Worm (Caenorhabditis elegans): ENCODE measurements around the gene fbxa-137.

Gene fbxa-137

DNA sequence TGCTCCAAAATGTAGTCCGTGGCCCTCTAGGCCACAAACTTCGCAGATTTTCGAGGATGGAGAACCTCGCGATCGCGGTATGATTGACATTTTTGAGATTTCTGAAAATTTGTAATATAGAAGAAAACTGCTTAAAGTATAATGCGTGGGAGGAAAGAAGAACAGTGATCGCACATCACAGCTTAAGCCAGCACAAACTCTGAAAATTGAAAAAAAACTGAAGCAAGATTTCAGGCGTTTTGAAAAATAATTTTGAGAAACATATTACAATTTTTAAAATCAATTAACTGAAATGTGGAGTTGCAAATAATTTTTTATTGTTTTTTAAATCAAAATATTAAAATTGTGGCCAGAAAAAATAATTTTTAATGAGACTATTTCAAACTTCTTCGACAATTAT is 11.7 kb upstream of the fbxa-137 start, which contains the start of gene nhr-275:
nhr-275 (minus strand) TSS at position 101 of the 400 bp plus-strand sequence.
- TF ChIP-seq nhr-67 (tag; optimal IDR thresholded peaks at IDR 0.05) (no peak), nhr-23 (tag; optimal IDR thresholded peaks at IDR 0.05) (no peak), nhr-25 (tag; optimal IDR thresholded peaks at IDR 0.05) (no peak), ceh-16 (tag; optimal IDR thresholded peaks at IDR 0.05) (no peak), nhr-43 (tag; optimal IDR thresholded peaks at IDR 0.05; ENCODE audit: poor library complexity, severe bottlenecking) (no peak), ztf-11 (tag; optimal IDR thresholded peaks at IDR 0.05) (no peak), R02D3.7 (tag; optimal IDR thresholded peaks at IDR 0.05) (no peak), mml-1 (tag; optimal IDR thresholded peaks at IDR 0.05) (no peak), hmg-11 (tag; optimal IDR thresholded peaks at IDR 0.05) (no peak), unc-39 (tag; optimal IDR thresholded peaks at IDR 0.05) (no peak), pqm-1 (tag; optimal IDR thresholded peaks at IDR 0.05) (no peak), daf-12 (tag; optimal IDR thresholded peaks at IDR 0.05) (no peak), tbx-2 (tag; optimal IDR thresholded peaks at IDR 0.05) (no peak)

DNA sequence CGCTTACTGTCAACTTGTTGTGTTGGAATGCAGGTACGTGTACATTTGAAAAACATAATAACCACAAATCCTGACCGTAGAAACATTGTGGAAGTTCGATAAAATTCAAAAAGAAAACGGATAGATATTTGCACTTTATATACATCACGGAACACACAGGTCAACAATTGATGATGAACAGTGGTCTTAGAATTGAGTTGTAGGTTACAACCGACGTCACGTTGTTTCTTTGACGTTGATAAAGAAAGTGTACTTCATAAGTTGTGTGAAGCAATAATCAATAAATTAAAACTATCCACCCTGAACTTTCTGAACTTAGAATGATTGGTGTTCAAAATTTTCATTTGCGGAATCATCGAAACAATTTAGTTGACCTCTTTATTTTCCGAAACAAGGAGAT is 6.9 kb upstream of the fbxa-137 start, which contains the start of gene Y5H2A.1:
Y5H2A.1 (minus strand) TSS at position 101 of the 400 bp plus-strand sequence.
- TF ChIP-seq nhr-25 (tag; optimal IDR thresholded peaks at IDR 0.05), result no peak
- no peak for TF ChIP-seq nhr-43 (tag; optimal IDR thresholded peaks at IDR 0.05; ENCODE audit: poor library complexity, severe bottlenecking)
- TF ChIP-seq lin-39 (tag; optimal IDR thresholded peaks at IDR 0.05), result no peak
- no peak for TF ChIP-seq nhr-23 (tag; optimal IDR thresholded peaks at IDR 0.05)
- TF ChIP-seq fkh-10 (GFP tag; optimal IDR thresholded peaks at IDR 0.05), result no peak
- TF ChIP-seq snpc-4 (tag; optimal IDR thresholded peaks at IDR 0.05), result no peak
- no peak for TF ChIP-seq nhr-77 (tag; optimal IDR thresholded peaks at IDR 0.05)
- no peak for TF ChIP-seq nhr-76 (tag; optimal IDR thresholded peaks at IDR 0.05)
- no peak for TF ChIP-seq ZK546.5 (tag; optimal IDR thresholded peaks at IDR 0.05)
- TF ChIP-seq unc-62 (GFP tag; optimal IDR thresholded peaks at IDR 0.05), result no peak
- no peak for TF ChIP-seq mml-1 (tag; optimal IDR thresholded peaks at IDR 0.05)
- TF ChIP-seq skn-1 (tag; optimal IDR thresholded peaks at IDR 0.05), result no peak

DNA sequence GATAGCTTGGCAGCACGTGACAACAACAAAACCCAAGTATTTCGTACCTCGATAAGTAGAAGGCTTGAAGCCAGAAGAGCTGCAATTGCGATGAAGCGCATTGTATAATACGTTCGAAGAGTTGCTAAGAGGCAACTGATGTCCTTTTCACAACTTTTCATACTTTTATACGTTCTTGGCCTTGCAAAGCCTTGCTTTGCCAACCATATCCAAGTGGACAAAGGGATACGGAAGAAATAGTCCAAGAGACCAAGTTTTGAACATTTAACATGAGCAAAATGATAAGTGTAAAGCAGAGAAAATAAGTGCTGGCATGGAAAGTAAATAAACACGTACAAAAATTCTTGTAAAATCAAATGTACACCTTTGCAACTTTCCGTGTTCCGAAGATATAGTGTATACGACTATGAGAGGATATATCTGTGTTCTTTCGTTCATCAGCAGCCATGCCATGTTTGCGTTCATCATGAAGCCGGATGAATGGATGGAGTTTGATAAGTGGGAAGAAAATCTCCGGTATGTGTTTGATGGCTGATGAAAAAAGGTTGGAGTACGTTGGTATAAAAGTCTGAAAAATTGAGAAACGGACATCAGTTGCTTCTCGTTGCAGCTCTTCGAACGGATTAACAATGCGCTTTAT is 4.2 kb upstream of the fbxa-137 start, which contains the start of the genes Y5H2A.4 and abu-4:
Y5H2A.4 (minus strand) TSS at position 101 of the 640 bp plus-strand sequence.
abu-4 (plus strand) TSS at position 590 of the 640 bp plus-strand sequence.
- TF ChIP-seq R02D3.7 (tag; optimal IDR thresholded peaks at IDR 0.05) (no peak), nhr-76 (tag; optimal IDR thresholded peaks at IDR 0.05) (no peak), nfya-1 (tag; optimal IDR thresholded peaks at IDR 0.05; ENCODE audit: insufficient read depth) (no peak), nhr-23 (tag; optimal IDR thresholded peaks at IDR 0.05) (no peak), nhr-12 (tag; optimal IDR thresholded peaks at IDR 0.05) (no peak), lin-15B (tag; optimal IDR thresholded peaks at IDR 0.05) (no peak), ztf-4 (tag; optimal IDR thresholded peaks at IDR 0.05) (no peak), ceh-9 (tag; optimal IDR thresholded peaks at IDR 0.05) (no peak), ceh-16 (tag; optimal IDR thresholded peaks at IDR 0.05) (no peak), ZK546.5 (tag; optimal IDR thresholded peaks at IDR 0.05) (no peak), skn-1 (tag; optimal IDR thresholded peaks at IDR 0.05) (no peak), zag-1 (tag; optimal IDR thresholded peaks at IDR 0.05) (no peak), fos-1 (tag; optimal IDR thresholded peaks at IDR 0.05) (no peak), ceh-82 (tag; optimal IDR thresholded peaks at IDR 0.05) (no peak), unc-39 (tag; optimal IDR thresholded peaks at IDR 0.05) (no peak), nhr-28 (tag; optimal IDR thresholded peaks at IDR 0.05) (no peak)

DNA sequence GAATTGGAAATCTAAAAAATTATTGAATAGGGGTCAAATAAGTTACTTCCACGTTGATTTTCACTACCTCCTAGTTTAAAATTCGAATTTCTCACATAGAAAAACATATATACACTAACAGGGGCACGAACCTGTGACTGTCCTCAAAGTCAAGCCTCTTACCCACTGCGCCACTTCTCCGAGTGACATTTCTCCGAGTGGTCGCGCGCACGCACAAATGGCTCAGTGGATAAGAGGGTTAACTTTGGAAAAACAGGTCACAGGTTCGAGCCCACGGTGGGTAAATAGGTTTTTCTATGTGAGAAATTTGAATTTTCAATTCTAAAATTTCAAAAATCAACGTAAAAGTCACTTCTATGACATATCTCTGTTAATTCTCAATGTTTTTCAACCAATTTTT is 1.4 kb upstream of the fbxa-137 start:
- TF ChIP-seq lin-15B (tag; optimal IDR thresholded peaks at IDR 0.05), result peak; percentile 10
- no peak for TF ChIP-seq jun-1 (tag; optimal IDR thresholded peaks at IDR 0.05)
- TF ChIP-seq mdl-1 (tag; optimal IDR thresholded peaks at IDR 0.05), result no peak
- TF ChIP-seq pha-4 (tag; optimal IDR thresholded peaks at IDR 0.05), result peak; percentile 21
- peak; percentile 2 for TF ChIP-seq pqm-1 (tag; optimal IDR thresholded peaks at IDR 0.05)

DNA sequence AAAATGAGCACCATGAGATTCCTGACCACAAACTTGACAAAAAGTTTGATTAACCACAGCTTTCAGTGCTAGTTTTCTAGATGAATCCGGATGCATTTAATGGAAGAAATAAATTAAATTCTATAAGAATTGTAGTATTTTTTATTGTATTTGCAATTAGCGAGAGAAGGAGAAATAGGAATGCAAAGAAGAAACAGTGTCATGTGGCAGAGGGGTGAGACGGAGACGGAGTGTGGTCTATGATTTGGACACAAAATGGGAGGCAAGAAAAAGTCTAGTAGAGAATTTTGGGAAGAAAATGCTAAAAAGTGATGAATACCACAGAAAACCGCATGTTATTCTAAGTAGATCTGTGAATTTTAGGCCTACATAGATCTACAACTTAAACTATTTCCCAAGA is 564 bp upstream of the fbxa-137 start, which contains the start of gene nhr-59:
nhr-59 (minus strand) TSS at position 214 of the 400 bp plus-strand sequence.
- TF ChIP-seq sea-2 (GFP tag; optimal IDR thresholded peaks at IDR 0.05), result no peak
- TF ChIP-seq lsy-12 (tag; optimal IDR thresholded peaks at IDR 0.05), result no peak
- no peak for TF ChIP-seq hmg-11 (tag; optimal IDR thresholded peaks at IDR 0.05)
- TF ChIP-seq fos-1 (tag; optimal IDR thresholded peaks at IDR 0.05), result no peak
- peak; percentile 1 for TF ChIP-seq elt-2 (tag; optimal IDR thresholded peaks at IDR 0.05)
- no peak for TF ChIP-seq skn-1 (tag; optimal IDR thresholded peaks at IDR 0.05)
- TF ChIP-seq zag-1 (tag; optimal IDR thresholded peaks at IDR 0.05), result no peak
- no peak for TF ChIP-seq nhr-43 (tag; optimal IDR thresholded peaks at IDR 0.05; ENCODE audit: poor library complexity, severe bottlenecking)
- TF ChIP-seq fkh-2 (tag; optimal IDR thresholded peaks at IDR 0.05), result no peak
- no peak for TF ChIP-seq elt-3 (tag; optimal IDR thresholded peaks at IDR 0.05)
- peak; percentile 44 for TF ChIP-seq pha-4 (tag; optimal IDR thresholded peaks at IDR 0.05)
- TF ChIP-seq jun-1 (tag; optimal IDR thresholded peaks at IDR 0.05), result no peak
- TF ChIP-seq nhr-12 (tag; optimal IDR thresholded peaks at IDR 0.05), result no peak
- TF ChIP-seq pqm-1 (tag; optimal IDR thresholded peaks at IDR 0.05), result peak; percentile 4
- no peak for TF ChIP-seq R02D3.7 (tag; optimal IDR thresholded peaks at IDR 0.05)
- TF ChIP-seq daf-12 (tag; optimal IDR thresholded peaks at IDR 0.05), result no peak
- TF ChIP-seq ama-1 (optimal IDR thresholded peaks at IDR 0.05), result no peak
